Fruit fly (Drosophila melanogaster) whole organism, embryonic: Measurements from ENCODE around the gene CG14420.
A peak's percentile ranks its signal among the peaks of the same experiment; 100 is the strongest.

ENCODE experiments used
- Abd-B ChIP-seq: fragments of 200-800 bp; sonication (Bioruptor generic); optimal IDR thresholded peaks from 2 replicates; lab custom pipeline; 2018; ENCODE audit warnings: missing biosample characterization, mild to moderate bottlenecking, missing genetic modification characterization, moderate library complexity
- B-H2 ChIP-seq: fragments of 200-800 bp; sonication (Bioruptor generic); optimal IDR thresholded peaks from 2 replicates; lab custom pipeline; 2018; ENCODE audit warnings: missing biosample characterization, mild to moderate bottlenecking, missing genetic modification characterization
- Blimp-1 ChIP-seq: fragments of 200-800 bp; sonication (Bioruptor generic); optimal IDR thresholded peaks from 3 replicates; lab custom pipeline; 2018; ENCODE audit warnings: missing biosample characterization, missing genetic modification characterization, mild to moderate bottlenecking, moderate library complexity, missing genetic modification reagents
- CG10209 ChIP-seq: fragments of 200-800 bp; sonication (Bioruptor generic); optimal IDR thresholded peaks from 3 replicates; lab custom pipeline; 2017; ENCODE audit warnings: missing biosample characterization, mild to moderate bottlenecking, missing genetic modification characterization, missing genetic modification reagents
- CG12219 ChIP-seq: fragments of 200-800 bp; sonication (Bioruptor generic); optimal IDR thresholded peaks from 3 replicates; lab custom pipeline; 2018; ENCODE audit warnings: missing biosample characterization, mild to moderate bottlenecking, missing genetic modification characterization
- CG13296 ChIP-seq: fragments of 200-800 bp; sonication (Bioruptor generic); optimal IDR thresholded peaks from 3 replicates; lab custom pipeline; 2018; ENCODE audit warnings: missing biosample characterization, mild to moderate bottlenecking, missing genetic modification characterization
- CG14441 ChIP-seq: fragments of 200-800 bp; sonication (Bioruptor generic); IDR thresholded peaks from 2 replicates; pipeline ENCODE4 v1.3.6; 2022; ENCODE audit warnings: missing biosample characterization, missing genetic modification characterization
- CG14860 ChIP-seq: fragments of 200-800 bp; sonication (Bioruptor generic); IDR thresholded peaks from 3 replicates; pipeline ENCODE4 v1.3.6; 2022; ENCODE audit warnings: missing biosample characterization, missing genetic modification characterization; ENCODE audit not compliant: partially characterized antibody
- CG15601 ChIP-seq: fragments of 200-800 bp; sonication (Bioruptor generic); optimal IDR thresholded peaks from 3 replicates; lab custom pipeline; 2019; ENCODE audit warnings: missing biosample characterization, mild to moderate bottlenecking, missing genetic modification characterization, moderate library complexity
- CG1603 ChIP-seq: fragments of 200-800 bp; sonication (Bioruptor generic); optimal IDR thresholded peaks from 2 replicates; lab custom pipeline; 2019; ENCODE audit warnings: missing biosample characterization, mild to moderate bottlenecking, missing genetic modification characterization, moderate library complexity
- CG17328 ChIP-seq: fragments of 200-800 bp; sonication (Bioruptor generic); IDR thresholded peaks from 2 replicates; pipeline ENCODE4 v1.3.6; 2022; ENCODE audit warnings: missing biosample characterization, missing genetic modification characterization
- CG18262 ChIP-seq: fragments of 200-800 bp; optimal IDR thresholded peaks from 3 replicates; lab custom pipeline; 2019; ENCODE audit warnings: missing biosample characterization, mild to moderate bottlenecking, missing genetic modification characterization, moderate library complexity
- CG31365 ChIP-seq: fragments of 200-800 bp; sonication (Bioruptor generic); optimal IDR thresholded peaks from 2 replicates; lab custom pipeline; 2018; ENCODE audit warnings: missing biosample characterization, mild to moderate bottlenecking, missing genetic modification characterization
- CG33557 ChIP-seq: fragments of 200-800 bp; sonication (Bioruptor generic); optimal IDR thresholded peaks from 2 replicates; lab custom pipeline; 2019; ENCODE audit warnings: missing biosample characterization, mild to moderate bottlenecking, missing genetic modification characterization, moderate library complexity
- CG42726 ChIP-seq: fragments of 200-800 bp; sonication (Bioruptor generic); IDR thresholded peaks from 2 replicates; pipeline ENCODE4 v1.3.6; 2022; ENCODE audit warnings: missing biosample characterization, missing genetic modification characterization; ENCODE audit not compliant: partially characterized antibody
- CG4328 ChIP-seq: fragments of 200-800 bp; sonication (Bioruptor generic); optimal IDR thresholded peaks from 3 replicates; lab custom pipeline; 2017; ENCODE audit warnings: missing biosample characterization, missing genetic modification reagents, missing genetic modification characterization
- CG5953 ChIP-seq: fragments of 200-800 bp; sonication (Bioruptor generic); IDR thresholded peaks from 2 replicates; pipeline ENCODE4 v1.3.6; 2022; ENCODE audit warnings: missing biosample characterization, missing genetic modification characterization
- CG6254 ChIP-seq: fragments of 200-800 bp; sonication (Bioruptor generic); optimal IDR thresholded peaks from 3 replicates; lab custom pipeline; 2017; ENCODE audit warnings: mild to moderate bottlenecking, missing biosample characterization, missing genetic modification reagents, missing genetic modification characterization
- CG6765 ChIP-seq: fragments of 200-800 bp; sonication (Bioruptor generic); optimal IDR thresholded peaks from 3 replicates; lab custom pipeline; 2017; ENCODE audit warnings: missing biosample characterization, mild to moderate bottlenecking, missing genetic modification characterization
- CrebB ChIP-seq: fragments of 200-800 bp; sonication (Bioruptor generic); optimal IDR thresholded peaks from 3 replicates; lab custom pipeline; 2018; ENCODE audit warnings: missing biosample characterization, mild to moderate bottlenecking, missing genetic modification characterization
- Doc3 ChIP-seq: fragments of 200-800 bp; sonication (Bioruptor generic); IDR thresholded peaks from 3 replicates; pipeline ENCODE4 v1.3.6; 2022; ENCODE audit warnings: missing biosample characterization, missing genetic modification characterization; ENCODE audit not compliant: partially characterized antibody
- HLH4C ChIP-seq: fragments of 200-800 bp; sonication (Bioruptor generic); IDR thresholded peaks from 3 replicates; pipeline ENCODE4 v1.3.6; 2022; ENCODE audit warnings: missing biosample characterization, missing genetic modification characterization; ENCODE audit not compliant: partially characterized antibody
- Lhr ChIP-seq: fragments of 200-800 bp; sonication (Bioruptor generic); optimal IDR thresholded peaks from 3 replicates; lab custom pipeline; 2017; ENCODE audit warnings: mild to moderate bottlenecking, missing biosample characterization, missing genetic modification reagents, missing genetic modification characterization
- Med ChIP-seq: fragments of 200-800 bp; sonication (Bioruptor generic); peaks from one replicate; lab custom pipeline; 2016; ENCODE audit warnings: missing biosample characterization, missing genetic modification characterization, mild to moderate bottlenecking, inconsistent platforms, moderate library complexity
- NC2β ChIP-seq: fragments of 200-800 bp; sonication (Bioruptor generic); optimal IDR thresholded peaks from 2 replicates; lab custom pipeline; 2016; ENCODE audit warnings: missing biosample characterization, missing genetic modification characterization
- Opbp ChIP-seq: fragments of 200-800 bp; sonication (Bioruptor generic); IDR thresholded peaks from 3 replicates; pipeline ENCODE4 v1.3.6; 2022; ENCODE audit warnings: missing biosample characterization, missing genetic modification characterization; ENCODE audit not compliant: partially characterized antibody
- Side ChIP-seq: fragments of 200-800 bp; sonication (Bioruptor generic); optimal IDR thresholded peaks from 2 replicates; lab custom pipeline; 2016; ENCODE audit warnings: missing biosample characterization, missing genetic modification characterization
- Sry-δ ChIP-seq: fragments of 200-800 bp; sonication (Bioruptor generic); optimal IDR thresholded peaks from 2 replicates; lab custom pipeline; 2016; ENCODE audit warnings: missing biosample characterization, missing genetic modification characterization
- ash1 ChIP-seq: fragments of 200-800 bp; sonication (Bioruptor generic); optimal IDR thresholded peaks from 2 replicates; lab custom pipeline; 2018; ENCODE audit warnings: missing biosample characterization, mild to moderate bottlenecking, missing genetic modification characterization
- crc ChIP-seq: fragments of 200-800 bp; sonication (Bioruptor generic); optimal IDR thresholded peaks from 2 replicates; lab custom pipeline; 2016; ENCODE audit warnings: missing biosample characterization, missing genetic modification characterization
- cwo ChIP-seq: fragments of 200-800 bp; sonication (Bioruptor generic); optimal IDR thresholded peaks from 3 replicates; lab custom pipeline; 2017; ENCODE audit warnings: missing biosample characterization, missing genetic modification characterization, mild to moderate bottlenecking, moderate library complexity, missing genetic modification reagents
- danr ChIP-seq: fragments of 200-800 bp; sonication (Bioruptor generic); IDR thresholded peaks from 2 replicates; pipeline ENCODE4 v1.3.6; 2022; ENCODE audit warnings: missing biosample characterization, missing genetic modification characterization
- emc ChIP-seq: fragments of 200-800 bp; sonication (Bioruptor generic); optimal IDR thresholded peaks from 2 replicates; lab custom pipeline; 2016; ENCODE audit warnings: missing biosample characterization, missing genetic modification characterization
- fd102C ChIP-seq: fragments of 200-800 bp; sonication (Bioruptor generic); optimal IDR thresholded peaks from 2 replicates; lab custom pipeline; 2018; ENCODE audit warnings: missing biosample characterization, mild to moderate bottlenecking, missing genetic modification characterization, moderate library complexity
- klu ChIP-seq: fragments of 200-800 bp; sonication (Bioruptor generic); IDR thresholded peaks from 2 replicates; pipeline ENCODE4 v1.3.6; 2022; ENCODE audit warnings: missing biosample characterization, missing genetic modification characterization
- lola ChIP-seq, 3 experiments: fragments of >200 bp in 2 of 3; fragments of 200-800 bp in 1 of 3; sonication (Bioruptor generic) in 1 of 3; optimal IDR thresholded peaks; 2 replicates each; lab custom pipeline; 2017 to 2019; ENCODE audit warnings: missing biosample characterization in 3 of 3, missing genetic modification characterization in 3 of 3, mild to moderate bottlenecking in 1 of 3, moderate library complexity in 1 of 3
- odd ChIP-seq: fragments of 200-800 bp; sonication (Bioruptor generic); optimal IDR thresholded peaks from 2 replicates; lab custom pipeline; 2017; ENCODE audit warnings: missing biosample characterization, mild to moderate bottlenecking, missing genetic modification characterization
- peb ChIP-seq: fragments of 200-800 bp; sonication (Bioruptor generic); IDR thresholded peaks from 2 replicates; pipeline ENCODE4 v1.3.6; 2022; ENCODE audit warnings: missing biosample characterization, missing genetic modification characterization
- pfk ChIP-seq: fragments of 200-800 bp; sonication (Bioruptor generic); optimal IDR thresholded peaks from 2 replicates; lab custom pipeline; 2018; ENCODE audit warnings: missing biosample characterization, mild to moderate bottlenecking, missing genetic modification characterization, moderate library complexity
- prd ChIP-seq, 3 experiments: fragments of >200 bp in 2 of 3; fragments of 200-800 bp in 1 of 3; sonication (Bioruptor generic) in 1 of 3; optimal IDR thresholded peaks in 2 of 3; IDR thresholded peaks in 1 of 3; 2 replicates in 2 of 3; 3 replicates in 1 of 3; pipeline versions ENCODE4 v1.3.6 to Lab custom; 2017 to 2022; ENCODE audit warnings: missing biosample characterization in 1 of 3, missing genetic modification characterization in 1 of 3
- pros ChIP-seq: fragments of 200-800 bp; sonication (Bioruptor generic); optimal IDR thresholded peaks from 3 replicates; lab custom pipeline; 2019; ENCODE audit warnings: missing biosample characterization, mild to moderate bottlenecking, missing genetic modification characterization, moderate library complexity
- pum ChIP-seq: fragments of 200-800 bp; sonication (Bioruptor generic); optimal IDR thresholded peaks from 2 replicates; lab custom pipeline; 2016; ENCODE audit warnings: missing biosample characterization, missing genetic modification characterization
- sens ChIP-seq: fragments of 200-800 bp; sonication (Bioruptor generic); peaks from one replicate; lab custom pipeline; 2016; ENCODE audit warnings: missing biosample characterization, missing genetic modification characterization
- slou ChIP-seq: fragments of 200-800 bp; sonication (Bioruptor generic); optimal IDR thresholded peaks from 3 replicates; lab custom pipeline; 2016; ENCODE audit warnings: missing biosample characterization, missing genetic modification characterization
- sob ChIP-seq: fragments of 200-800 bp; sonication (Bioruptor generic); IDR thresholded peaks from 2 replicates; pipeline ENCODE4 v1.3.6; 2022; ENCODE audit warnings: missing biosample characterization, missing genetic modification characterization
- sug ChIP-seq: fragments of 200-800 bp; optimal IDR thresholded peaks from 2 replicates; lab custom pipeline; 2019; ENCODE audit warnings: missing biosample characterization, mild to moderate bottlenecking, missing genetic modification characterization, moderate library complexity
- tgo ChIP-seq: fragments of 200-800 bp; sonication (Bioruptor generic); IDR thresholded peaks from 3 replicates; pipeline ENCODE4 v1.3.6; 2022; ENCODE audit warnings: missing biosample characterization, missing genetic modification characterization
- tup ChIP-seq: fragments of 200-800 bp; sonication (Bioruptor generic); optimal IDR thresholded peaks from 2 replicates; lab custom pipeline; 2016; ENCODE audit warnings: missing biosample characterization, mild to moderate bottlenecking, missing genetic modification characterization, moderate library complexity
- usp ChIP-seq: fragments of >200 bp; optimal IDR thresholded peaks from 2 replicates; lab custom pipeline; 2017; ENCODE audit warnings: missing biosample characterization, missing genetic modification characterization

CG14420 gene

DNA sequence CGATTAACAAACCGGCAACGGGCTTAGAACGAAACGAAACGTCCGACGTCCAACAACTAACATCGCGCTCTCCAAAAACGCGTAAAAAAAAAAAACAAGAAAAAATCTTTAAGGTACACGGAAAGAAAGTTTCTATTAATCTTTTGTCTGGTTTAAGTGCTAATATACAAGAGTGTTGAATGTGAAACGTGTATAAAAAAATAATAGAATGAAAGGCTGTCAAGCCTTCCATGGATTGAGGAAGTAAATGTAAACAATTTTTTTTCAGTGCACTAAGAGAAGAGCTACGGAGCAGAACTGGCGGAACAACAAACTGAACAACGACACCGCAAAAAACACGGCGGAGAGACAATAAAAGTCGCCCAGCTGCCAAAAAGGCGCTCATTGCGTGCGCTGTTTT is 18.9 kb upstream of the CG14420 start, which contains the start of gene CG3588 (continued):
- TF ChIP-seq CG33557 = no peak
- TF ChIP-seq CG6254 (GFP tag; lab: Kevin White, UChicago) = no peak
- no peak for TF ChIP-seq prd (optimal IDR thresholded peaks at IDR 0.05; lab: Kevin White, UChicago)
- peak; percentile 75 for TF ChIP-seq prd (GFP tag; IDR thresholded peaks at IDR 0.05; lab: Robert Waterston, UW)
- peak; percentile 57 for TF ChIP-seq cwo
- no peak for TF ChIP-seq pum (GFP tag; lab: Kevin White, UChicago)
- no peak for TF ChIP-seq Sry-δ
- no peak for TF ChIP-seq Side (GFP tag; lab: Kevin White, UChicago)
- TF ChIP-seq tup (GFP tag; lab: Kevin White, UChicago) = peak; percentile 12
- TF ChIP-seq klu (GFP tag; lab: Robert Waterston, UW) = peak; percentile 69
- no peak for TF ChIP-seq Lhr (GFP tag; lab: Kevin White, UChicago)
- no peak for TF ChIP-seq usp (GFP tag; lab: Kevin White, UChicago)
- TF ChIP-seq Blimp-1 (GFP tag; lab: Kevin White, UChicago) = peak; percentile 46
- TF ChIP-seq CG13296 (GFP tag; lab: Kevin White, UChicago) = peak; percentile 75
- TF ChIP-seq CG14441 (GFP tag; lab: Robert Waterston, UW) = peak; percentile 84
- TF ChIP-seq pfk (GFP tag; lab: Kevin White, UChicago) = no peak
- TF ChIP-seq slou (GFP tag; lab: Kevin White, UChicago) = peak; percentile 37
- TF ChIP-seq Opbp = no peak
- peak; percentile 80 for TF ChIP-seq tgo
- 0 out of 2 replicates have a peak, but pooled peaks have one; percentile 31 for TF ChIP-seq CG5953 (GFP tag; lab: Robert Waterston, UW)
- peak; percentile 7 for TF ChIP-seq CG15601 (tag; lab: Kevin White, UChicago)
- peak; percentile 35 for TF ChIP-seq CrebB (tag; lab: Kevin White, UChicago)
- peak; percentile 57 for TF ChIP-seq emc
- peak; percentile 43 for TF ChIP-seq CG12219
- peak; percentile 61 for TF ChIP-seq Abd-B
- TF ChIP-seq sug (tag; lab: Kevin White, UChicago) = peak; percentile 44
- no peak for TF ChIP-seq HLH4C (GFP tag; lab: Robert Waterston, UW)
- TF ChIP-seq sob (GFP tag; lab: Robert Waterston, UW) = peak; percentile 79
- TF ChIP-seq pros (GFP tag; lab: Kevin White, UChicago) = no peak
- peak; percentile 53 for TF ChIP-seq CG6765 (GFP tag; lab: Kevin White, UChicago)
- TF ChIP-seq CG31365 = peak; percentile 20
- TF ChIP-seq ash1 = no peak
- TF ChIP-seq CG42726 (GFP tag; lab: Robert Waterston, UW) = no peak
- peak; percentile 48 for TF ChIP-seq odd (GFP tag; lab: Kevin White, UChicago)
- TF ChIP-seq Med (GFP tag; lab: Kevin White, UChicago) = peak; percentile 97
- peak; percentile 47 for TF ChIP-seq CG1603
- TF ChIP-seq CG4328 (GFP tag; lab: Kevin White, UChicago) = no peak
- TF ChIP-seq danr (GFP tag; lab: Robert Waterston, UW) = peak; percentile 67
- peak; percentile 34 for TF ChIP-seq CG18262 (tag; lab: Kevin White, UChicago)
- TF ChIP-seq NC2β (GFP tag; lab: Kevin White, UChicago) = peak; percentile 34
- TF ChIP-seq fd102C (GFP tag; lab: Kevin White, UChicago) = no peak
- TF ChIP-seq CG17328 (GFP tag; lab: Robert Waterston, UW) = peak; percentile 65
- peak; percentile 61 for TF ChIP-seq CG10209 (GFP tag; lab: Kevin White, UChicago)
- TF ChIP-seq lola (GFP tag; optimal IDR thresholded peaks at IDR 0.05; lab: Kevin White, UChicago) = no peak
- TF ChIP-seq B-H2 (GFP tag; lab: Kevin White, UChicago) = peak; percentile 24
- TF ChIP-seq CG14860 (GFP tag; lab: Robert Waterston, UW) = no peak
- no peak for TF ChIP-seq Doc3 (GFP tag; lab: Robert Waterston, UW)
- no peak for TF ChIP-seq crc (GFP tag; lab: Kevin White, UChicago)
- no peak for TF ChIP-seq sens (GFP tag; lab: Kevin White, UChicago)
- TF ChIP-seq peb (GFP tag; lab: Robert Waterston, UW) = peak; percentile 42; the same call in 1 of the 2 replicates
